Fruit fly (Drosophila melanogaster) whole organism, embryonic: ENCODE results near the gene GCS2beta.

Source experiments
- Bteb2 ChIP-seq: fragments of 200-800 bp; sonication (Bioruptor generic); optimal IDR thresholded peaks from 2 replicates; lab custom pipeline; 2016; ENCODE audit warnings: missing biosample characterization, missing genetic modification characterization
- CG1233 ChIP-seq: fragments of 200-800 bp; sonication (Bioruptor generic); optimal IDR thresholded peaks from 4 replicates; lab custom pipeline; 2018; ENCODE audit warnings: missing biosample characterization, mild to moderate bottlenecking, missing genetic modification characterization
- CG13296 ChIP-seq: fragments of 200-800 bp; sonication (Bioruptor generic); optimal IDR thresholded peaks from 3 replicates; lab custom pipeline; 2018; ENCODE audit warnings: missing biosample characterization, mild to moderate bottlenecking, missing genetic modification characterization
- CG14014 ChIP-seq: fragments of 200-800 bp; sonication (Bioruptor generic); IDR thresholded peaks from 2 replicates; pipeline ENCODE4 v1.3.6; 2022; ENCODE audit warnings: missing biosample characterization, missing genetic modification characterization
- CG14710 ChIP-seq: fragments of 200-800 bp; sonication (Bioruptor generic); optimal IDR thresholded peaks from 3 replicates; lab custom pipeline; 2019; ENCODE audit warnings: missing biosample characterization, mild to moderate bottlenecking, missing genetic modification characterization, moderate library complexity
- CG16779 ChIP-seq: fragments of 200-800 bp; sonication (Bioruptor generic); IDR thresholded peaks from 2 replicates; pipeline ENCODE4 v1.3.6; 2022; ENCODE audit warnings: missing biosample characterization, missing genetic modification characterization
- CG17385 ChIP-seq: fragments of 200-800 bp; sonication (Bioruptor generic); optimal IDR thresholded peaks from 3 replicates; lab custom pipeline; 2018; ENCODE audit warnings: missing biosample characterization, mild to moderate bottlenecking, missing genetic modification characterization
- CG30431 ChIP-seq: fragments of 200-800 bp; sonication (Bioruptor generic); optimal IDR thresholded peaks from 2 replicates; lab custom pipeline; 2017; ENCODE audit warnings: missing biosample characterization, missing genetic modification characterization
- CG3281 ChIP-seq: fragments of 200-800 bp; sonication (Bioruptor generic); optimal IDR thresholded peaks from 3 replicates; lab custom pipeline; 2017; ENCODE audit warnings: missing biosample characterization, mild to moderate bottlenecking, missing genetic modification characterization
- CG34422 ChIP-seq: fragments of 200-800 bp; sonication (Bioruptor generic); IDR thresholded peaks from 3 replicates; pipeline ENCODE4 v1.3.6; 2022; ENCODE audit warnings: missing biosample characterization, missing genetic modification characterization
- CG4282 ChIP-seq: fragments of 200-800 bp; sonication (Bioruptor generic); optimal IDR thresholded peaks from 2 replicates; lab custom pipeline; 2016; ENCODE audit warnings: missing biosample characterization, missing genetic modification characterization
- CG4730 ChIP-seq: fragments of 200-800 bp; sonication (Bioruptor generic); IDR thresholded peaks from 2 replicates; pipeline ENCODE4 v1.3.6; 2022; ENCODE audit warnings: missing biosample characterization, missing genetic modification characterization
- CG6254 ChIP-seq: fragments of 200-800 bp; sonication (Bioruptor generic); optimal IDR thresholded peaks from 3 replicates; lab custom pipeline; 2017; ENCODE audit warnings: mild to moderate bottlenecking, missing biosample characterization, missing genetic modification reagents, missing genetic modification characterization
- CG8290 ChIP-seq, 3 experiments: fragments of 200-800 bp; sonication (Bioruptor generic); optimal IDR thresholded peaks; 2 replicates each; lab custom pipeline; 2016 to 2019; ENCODE audit warnings: missing biosample characterization in 3 of 3, missing genetic modification characterization in 3 of 3, mild to moderate bottlenecking in 2 of 3, moderate library complexity in 1 of 3
- CG8359 ChIP-seq: fragments of 200-800 bp; sonication (Bioruptor generic); optimal IDR thresholded peaks from 2 replicates; lab custom pipeline; 2017; ENCODE audit warnings: missing biosample characterization, mild to moderate bottlenecking, missing genetic modification characterization, borderline replicate concordance
- CG8765 ChIP-seq: fragments of 200-800 bp; sonication (Bioruptor generic); IDR thresholded peaks from 2 replicates; pipeline ENCODE4 v1.3.6; 2022; ENCODE audit warnings: missing biosample characterization, missing genetic modification characterization
- CG9727 ChIP-seq: fragments of 200-800 bp; sonication (Bioruptor generic); optimal IDR thresholded peaks from 3 replicates; lab custom pipeline; 2017; ENCODE audit warnings: missing biosample characterization, mild to moderate bottlenecking, missing genetic modification characterization
- Drgx ChIP-seq: fragments of 200-800 bp; sonication (Bioruptor generic); IDR thresholded peaks from 2 replicates; pipeline ENCODE4 v1.3.6; 2022; ENCODE audit warnings: missing biosample characterization, missing genetic modification characterization
- HLH4C ChIP-seq: fragments of 200-800 bp; sonication (Bioruptor generic); IDR thresholded peaks from 3 replicates; pipeline ENCODE4 v1.3.6; 2022; ENCODE audit warnings: missing biosample characterization, missing genetic modification characterization; ENCODE audit not compliant: partially characterized antibody
- HLHmδ ChIP-seq: fragments of 200-800 bp; sonication (Bioruptor generic); optimal IDR thresholded peaks from 2 replicates; lab custom pipeline; 2018; ENCODE audit warnings: missing biosample characterization, mild to moderate bottlenecking, missing genetic modification characterization, moderate library complexity
- Hr39 ChIP-seq: fragments of >200 bp; optimal IDR thresholded peaks from 2 replicates; lab custom pipeline; 2017
- Lim3 ChIP-seq: fragments of 200-800 bp; sonication (Bioruptor generic); IDR thresholded peaks from 2 replicates; pipeline ENCODE4 v1.3.6; 2022; ENCODE audit warnings: missing biosample characterization, missing genetic modification characterization
- Lpt ChIP-seq: fragments of >200 bp; optimal IDR thresholded peaks from 2 replicates; lab custom pipeline; 2018; ENCODE audit warnings: missing biosample characterization, missing genetic modification characterization
- Max ChIP-seq: fragments of 200-800 bp; sonication (Bioruptor generic); optimal IDR thresholded peaks from 2 replicates; lab custom pipeline; 2016; ENCODE audit warnings: missing biosample characterization, mild to moderate bottlenecking, missing genetic modification characterization
- Mrtf ChIP-seq: fragments of 200-800 bp; sonication (Bioruptor generic); IDR thresholded peaks from 3 replicates; pipeline ENCODE4 v1.3.6; 2022; ENCODE audit warnings: missing biosample characterization, missing genetic modification characterization
- Nf-YB ChIP-seq: fragments of 200-800 bp; sonication (Bioruptor generic); optimal IDR thresholded peaks from 3 replicates; lab custom pipeline; 2019; ENCODE audit warnings: missing biosample characterization, mild to moderate bottlenecking, missing genetic modification characterization, moderate library complexity
- Sry-δ ChIP-seq: fragments of 200-800 bp; sonication (Bioruptor generic); optimal IDR thresholded peaks from 2 replicates; lab custom pipeline; 2016; ENCODE audit warnings: missing biosample characterization, missing genetic modification characterization
- Tbp ChIP-seq: fragments of >200 bp; optimal IDR thresholded peaks from 2 replicates; lab custom pipeline; 2018; ENCODE audit warnings: missing biosample characterization, missing genetic modification characterization
- az2 ChIP-seq: fragments of 200-800 bp; sonication (Bioruptor generic); optimal IDR thresholded peaks from 3 replicates; lab custom pipeline; 2016; ENCODE audit warnings: missing biosample characterization, missing genetic modification characterization
- btn ChIP-seq: fragments of 200-800 bp; sonication (Bioruptor generic); optimal IDR thresholded peaks from 2 replicates; lab custom pipeline; 2016; ENCODE audit warnings: missing biosample characterization, missing genetic modification characterization
- dm ChIP-seq: fragments of 200-800 bp; sonication (Bioruptor generic); optimal IDR thresholded peaks from 3 replicates; lab custom pipeline; 2016; ENCODE audit warnings: missing biosample characterization, missing genetic modification characterization
- dmrt11E ChIP-seq: fragments of 200-800 bp; sonication (Bioruptor generic); optimal IDR thresholded peaks from 3 replicates; lab custom pipeline; 2018; ENCODE audit warnings: missing biosample characterization, mild to moderate bottlenecking, missing genetic modification characterization, moderate library complexity
- fd102C ChIP-seq: fragments of 200-800 bp; sonication (Bioruptor generic); optimal IDR thresholded peaks from 2 replicates; lab custom pipeline; 2018; ENCODE audit warnings: missing biosample characterization, mild to moderate bottlenecking, missing genetic modification characterization, moderate library complexity
- gem ChIP-seq: fragments of 200-800 bp; sonication (Bioruptor generic); optimal IDR thresholded peaks from 2 replicates; lab custom pipeline; 2019; ENCODE audit warnings: missing biosample characterization, mild to moderate bottlenecking, missing genetic modification characterization, moderate library complexity
- ham ChIP-seq: fragments of 200-800 bp; sonication (Bioruptor generic); IDR thresholded peaks from 2 replicates; pipeline ENCODE4 v1.3.6; 2022; ENCODE audit warnings: missing biosample characterization, missing genetic modification characterization
- hkb ChIP-seq, 2 experiments: fragments of 200-800 bp in 1 of 2; fragments of >200 bp in 1 of 2; sonication (Bioruptor generic) in 1 of 2; IDR thresholded peaks in 1 of 2; optimal IDR thresholded peaks in 1 of 2; 2 replicates each; pipeline versions ENCODE4 v1.3.6 to Lab custom; 2017 to 2022; ENCODE audit warnings: missing biosample characterization in 1 of 2, missing genetic modification characterization in 1 of 2
- inv ChIP-seq: fragments of 200-800 bp; sonication (Bioruptor generic); IDR thresholded peaks from 2 replicates; pipeline ENCODE4 v1.3.6; 2022; ENCODE audit warnings: missing biosample characterization, missing genetic modification characterization; ENCODE audit not compliant: partially characterized antibody
- kay ChIP-seq: fragments of 200-800 bp; sonication (Bioruptor generic); optimal IDR thresholded peaks from 2 replicates; lab custom pipeline; 2016; ENCODE audit warnings: missing biosample characterization, missing genetic modification characterization
- lbe ChIP-seq: fragments of 200-800 bp; sonication (Bioruptor generic); optimal IDR thresholded peaks from 2 replicates; lab custom pipeline; 2016; ENCODE audit warnings: missing biosample characterization, mild to moderate bottlenecking, missing genetic modification characterization
- lmd ChIP-seq: fragments of 200-800 bp; sonication (Bioruptor generic); IDR thresholded peaks from 2 replicates; pipeline ENCODE4 v1.3.6; 2022; ENCODE audit warnings: missing biosample characterization, missing genetic modification characterization
- nerfin-2 ChIP-seq: fragments of 200-800 bp; sonication (Bioruptor generic); IDR thresholded peaks from 2 replicates; pipeline ENCODE4 v1.3.6; 2022; ENCODE audit warnings: missing biosample characterization, missing genetic modification characterization; ENCODE audit not compliant: partially characterized antibody
- phol ChIP-seq: fragments of 200-800 bp; sonication (Bioruptor generic); optimal IDR thresholded peaks from 3 replicates; lab custom pipeline; 2018; ENCODE audit warnings: missing biosample characterization, mild to moderate bottlenecking, missing genetic modification characterization, moderate library complexity
- prd ChIP-seq, 3 experiments: fragments of >200 bp in 2 of 3; fragments of 200-800 bp in 1 of 3; sonication (Bioruptor generic) in 1 of 3; optimal IDR thresholded peaks in 2 of 3; IDR thresholded peaks in 1 of 3; 2 replicates in 2 of 3; 3 replicates in 1 of 3; pipeline versions ENCODE4 v1.3.6 to Lab custom; 2017 to 2022; ENCODE audit warnings: missing biosample characterization in 1 of 3, missing genetic modification characterization in 1 of 3
- sr ChIP-seq: fragments of 200-800 bp; sonication (Bioruptor generic); IDR thresholded peaks from 3 replicates; pipeline ENCODE4 v1.3.6; 2022; ENCODE audit warnings: missing biosample characterization, missing genetic modification characterization
- tin ChIP-seq: fragments of 200-800 bp; sonication (Bioruptor generic); optimal IDR thresholded peaks from 3 replicates; lab custom pipeline; 2016; ENCODE audit warnings: missing biosample characterization, missing genetic modification characterization
- tna ChIP-seq: fragments of 200-800 bp; sonication (Bioruptor generic); IDR thresholded peaks from 2 replicates; pipeline ENCODE4 v1.3.6; 2022; ENCODE audit warnings: missing biosample characterization, missing genetic modification characterization; ENCODE audit not compliant: partially characterized antibody
- vvl ChIP-seq: fragments of 200-800 bp; sonication (Bioruptor generic); IDR thresholded peaks from 2 replicates; pipeline ENCODE4 v1.3.6; 2022; ENCODE audit warnings: missing biosample characterization, missing genetic modification characterization
- zen2 ChIP-seq: fragments of 200-800 bp; sonication (Bioruptor generic); IDR thresholded peaks from 3 replicates; pipeline ENCODE4 v1.3.6; 2022; ENCODE audit warnings: missing biosample characterization, missing genetic modification characterization; ENCODE audit not compliant: partially characterized antibody
- zfh1 ChIP-seq: fragments of 200-800 bp; sonication (Bioruptor generic); IDR thresholded peaks from 3 replicates; pipeline ENCODE4 v1.3.6; 2022; ENCODE audit warnings: missing biosample characterization, missing genetic modification characterization

The GCS2beta gene

dm6 chr2L:17500946-17501451 is 16.9 kb upstream of the GCS2beta start, which contains the start of the genes mEFTs and Dhc36C (continued):
- TF ChIP-seq CG17385 (GFP tag; lab: Kevin White, UChicago) (no peak), CG30431 (GFP tag; lab: Kevin White, UChicago) (no peak), kay (no peak), dm (GFP tag; lab: Kevin White, UChicago) (peak; percentile 70), nerfin-2 (GFP tag; lab: Robert Waterston, UW) (peak; percentile 69), HLH4C (GFP tag; lab: Robert Waterston, UW) (peak; percentile 70), inv (GFP tag; lab: Robert Waterston, UW) (peak; percentile 81), lbe (no peak), tna (GFP tag; lab: Robert Waterston, UW) (peak; percentile 80), phol (tag; lab: Kevin White, UChicago) (peak; percentile 56), CG1233 (no peak), fd102C (GFP tag; lab: Kevin White, UChicago) (no peak), CG13296 (GFP tag; lab: Kevin White, UChicago) (no peak), CG9727 (GFP tag; lab: Kevin White, UChicago) (no peak), Hr39 (lab: Kevin White, UChicago) (no peak), dmrt11E (tag; lab: Kevin White, UChicago) (no peak), Nf-YB (GFP tag; lab: Kevin White, UChicago) (no peak), Lpt (GFP tag; lab: Kevin White, UChicago) (no peak), Bteb2 (no peak), zen2 (GFP tag; lab: Robert Waterston, UW) (peak; percentile 82; the same call in 2 of the 3 replicates), Sry-δ (GFP tag; lab: Kevin White, UChicago) (peak; percentile 93), lmd (GFP tag; lab: Robert Waterston, UW) (no peak), Tbp (GFP tag; lab: Kevin White, UChicago) (no peak), CG4730 (GFP tag; lab: Robert Waterston, UW) (no peak), CG14710 (tag; lab: Kevin White, UChicago) (peak; percentile 46), Drgx (GFP tag; lab: Robert Waterston, UW) (no peak), hkb (optimal IDR thresholded peaks at IDR 0.05; lab: Kevin White, UChicago) (no peak), hkb (GFP tag; IDR thresholded peaks at IDR 0.05; lab: Robert Waterston, UW) (peak; percentile 21; the same call in 1 of the 2 replicates), CG16779 (GFP tag; lab: Robert Waterston, UW) (no peak), CG6254 (GFP tag; lab: Kevin White, UChicago) (no peak), CG34422 (peak; percentile 76; the same call in 1 of the 3 replicates), ham (GFP tag; lab: Robert Waterston, UW) (no peak), CG8290 (GFP tag; optimal IDR thresholded peaks at IDR 0.05; lab: Kevin White, UChicago) (no peak), CG8290 (tag; optimal IDR thresholded peaks at IDR 0.05; lab: Kevin White, UChicago) (peak in 1 of 2 experiments; percentile 40), tin (GFP tag; lab: Kevin White, UChicago) (no peak), CG3281 (GFP tag; lab: Kevin White, UChicago) (no peak), CG14014 (GFP tag; lab: Robert Waterston, UW) (no peak), zfh1 (GFP tag; lab: Robert Waterston, UW) (no peak), Max (GFP tag; lab: Kevin White, UChicago) (peak; percentile 70), HLHmδ (GFP tag; lab: Kevin White, UChicago) (no peak), sr (no peak), gem (tag; lab: Kevin White, UChicago) (no peak), az2 (no peak), CG8359 (no peak), btn (GFP tag; lab: Kevin White, UChicago) (no peak), Mrtf (GFP tag; lab: Robert Waterston, UW) (no peak), CG8765 (GFP tag; lab: Robert Waterston, UW) (no peak), CG4282 (GFP tag; lab: Kevin White, UChicago) (no peak), Lim3 (GFP tag; lab: Robert Waterston, UW) (no peak), vvl (GFP tag; lab: Robert Waterston, UW) (peak; percentile 18; the same call in 1 of the 2 replicates), prd (optimal IDR thresholded peaks at IDR 0.05; lab: Kevin White, UChicago) (no peak), prd (GFP tag; IDR thresholded peaks at IDR 0.05; lab: Robert Waterston, UW) (no peak)
